Worm (Caenorhabditis elegans): Measurements from ENCODE around the gene F28F5.4.

- TF ChIP-seq tab-1 (GFP tag; IDR thresholded peaks at IDR 0.05), result no peak
- no peak for TF ChIP-seq ztf-29 (GFP tag; IDR thresholded peaks at IDR 0.05)
These were observed 13.7 kb downstream of the F28F5.4 start for ce11 chrIII:6803107-6803506.
